Worm (Caenorhabditis elegans) whole organism, L4/young adult: ENCODE data around the gene glb-22.

ENCODE experiments used
- dao-5 ChIP-seq: sonication (generic microtip); optimal IDR thresholded peaks from 2 replicates; lab custom pipeline; 2016; ENCODE audit warnings: missing genotype, missing genetic modification characterization, moderate library complexity, missing compliant biosample characterization
- him-1 ChIP-seq: sonication (generic microtip); optimal IDR thresholded peaks from 2 replicates; lab custom pipeline; 2016; ENCODE audit warnings: missing genotype, missing genetic modification reagents, missing genetic modification characterization, missing compliant biosample characterization

DNA sequence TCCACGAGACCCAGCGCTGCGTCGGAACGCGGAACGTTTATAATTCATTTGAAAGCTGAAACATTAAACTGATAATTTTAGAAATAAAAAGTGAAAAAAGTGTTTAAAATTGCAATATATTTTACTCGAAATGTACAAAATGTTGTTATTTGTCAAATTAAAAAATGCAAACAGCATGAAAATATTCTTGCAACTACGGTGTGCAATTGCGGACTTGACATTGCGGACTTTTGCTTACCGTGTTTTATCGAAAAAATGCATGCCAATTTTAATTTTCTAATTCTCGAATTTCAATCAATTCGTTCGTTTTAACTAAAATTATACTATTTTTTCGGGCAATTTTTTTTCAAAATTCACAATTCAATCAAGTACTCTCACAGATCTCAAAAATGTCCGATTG is 12.1 kb downstream of the glb-22 start, which contains the start of the genes R11H6.5 and ccnk-1:
- no peak for TF ChIP-seq dao-5
- TF ChIP-seq him-1: no peak
